Fruit fly (Drosophila melanogaster): ENCODE results near the gene RpL3.

DNA sequence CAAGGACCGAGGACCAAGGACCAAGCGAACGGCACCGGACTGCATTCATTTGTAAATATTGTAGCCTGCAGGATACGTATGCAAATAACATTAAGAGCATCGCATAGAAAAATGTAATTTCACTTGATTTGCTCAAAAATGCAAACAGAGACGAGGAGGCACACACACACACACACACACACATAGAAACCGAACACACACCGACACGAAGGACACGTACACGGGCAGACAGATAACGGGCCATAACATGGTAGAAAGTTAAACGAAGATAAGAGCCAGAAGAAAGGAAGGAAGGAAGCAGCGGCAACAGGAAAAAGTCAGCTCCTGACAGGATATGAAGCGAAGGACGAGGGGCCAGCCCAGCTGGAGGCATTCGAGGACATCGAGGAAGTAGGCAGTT lies 48.9 kb downstream of the RpL3 start:
- TF ChIP-seq CG17806 (tag; optimal IDR thresholded peaks at IDR 0.05) (no peak), CG8301 (tag; optimal IDR thresholded peaks at IDR 0.05) (no peak), CG8159 (tag; optimal IDR thresholded peaks at IDR 0.05) (no peak), CG34367 (tag; optimal IDR thresholded peaks at IDR 0.05) (no peak), fd96Ca (GFP tag; IDR thresholded peaks at IDR 0.05) (no peak), CG32121 (GFP tag; IDR thresholded peaks at IDR 0.05) (no peak), CG10348 (GFP tag; IDR thresholded peaks at IDR 0.05) (no peak), EcR (GFP tag; optimal IDR thresholded peaks at IDR 0.05) (no peak), Snoo (tag; optimal IDR thresholded peaks at IDR 0.05) (no peak), CG14655 (GFP tag; optimal IDR thresholded peaks at IDR 0.05) (no peak)

Data from whole organism, pupa.